Worm (Caenorhabditis elegans): ENCODE results near the gene usp-14.

usp-14 gene

ce11 chrII:14488661-14489060, at the start of gene usp-14:
TSS of gene usp-14 (minus strand) at chrII:14488688.
- TF ChIP-seq xnd-1 (tag; optimal IDR thresholded peaks at IDR 0.05) (peak; percentile 4), T07F8.4 (tag; optimal IDR thresholded peaks at IDR 0.05) (no peak), snpc-4 (GFP tag; optimal IDR thresholded peaks at IDR 0.05) (no peak), snpc-4 (tag; optimal IDR thresholded peaks at IDR 0.05) (peak in 3 of 4 experiments; percentile 5 to 44 (median 16)), lsl-1 (GFP tag; optimal IDR thresholded peaks at IDR 0.05) (peak; percentile 35), egl-44 (GFP tag; IDR thresholded peaks at IDR 0.05) (no peak), tlf-1 (GFP tag; optimal IDR thresholded peaks at IDR 0.05) (peak; percentile 18), dox-1 (GFP tag; IDR thresholded peaks at IDR 0.05) (peak; percentile 61), efl-1 (GFP tag; optimal IDR thresholded peaks at IDR 0.05) (peak; percentile 76), hmg-1.2 (GFP tag; IDR thresholded peaks at IDR 0.05) (peak; percentile 45), nfya-2 (GFP tag; IDR thresholded peaks at IDR 0.05) (no peak), nfyb-1 (GFP tag; IDR thresholded peaks at IDR 0.05) (peak; percentile 66), ztf-18 (tag; optimal IDR thresholded peaks at IDR 0.05) (peak; percentile 93), ceh-100 (GFP tag; IDR thresholded peaks at IDR 0.05) (peak; percentile 40; the same call in 1 of the 2 replicates), attf-5 (GFP tag; optimal IDR thresholded peaks at IDR 0.05) (peak; percentile 74), F55B11.4 (tag; optimal IDR thresholded peaks at IDR 0.05; ENCODE audit: borderline replicate concordance, insufficient read depth) (no peak), lin-35 (GFP tag; optimal IDR thresholded peaks at IDR 0.05) (peak in 1 of 3 experiments; percentile 81), ZK185.1 (tag; optimal IDR thresholded peaks at IDR 0.05; ENCODE audit: poor library complexity, severe bottlenecking) (no peak), Y53G8AR.9 (GFP tag; conservative IDR thresholded peaks at IDR 0.05) (no peak), ceh-91 (GFP tag; IDR thresholded peaks at IDR 0.05) (peak; percentile 13; the same call in 1 of the 2 replicates), madf-6 (GFP tag; IDR thresholded peaks at IDR 0.05) (peak; percentile 79), dpl-1 (GFP tag; optimal IDR thresholded peaks at IDR 0.05) (peak; percentile 53), D2030.7 (GFP tag; IDR thresholded peaks at IDR 0.05) (peak; percentile 44; the same call in 1 of the 2 replicates), atf-7 (tag; optimal IDR thresholded peaks at IDR 0.05) (no peak), repo-1 (tag; optimal IDR thresholded peaks at IDR 0.05) (peak; percentile 33), F23B12.7 (tag; optimal IDR thresholded peaks at IDR 0.05; ENCODE audit: insufficient read depth) (peak; percentile 50), let-607 (tag; optimal IDR thresholded peaks at IDR 0.05) (peak in 1 of 2 experiments; percentile 29), lag-1 (GFP tag; IDR thresholded peaks at IDR 0.05) (no peak), F49E8.2 (tag; optimal IDR thresholded peaks at IDR 0.05; ENCODE audit: insufficient read depth) (no peak), nhr-80 (tag; optimal IDR thresholded peaks at IDR 0.05) (peak; percentile 17), lin-40 (tag; optimal IDR thresholded peaks at IDR 0.05) (peak; percentile 56), unc-62 (GFP tag; optimal IDR thresholded peaks at IDR 0.05) (no peak), gei-17 (GFP tag; optimal IDR thresholded peaks at IDR 0.05) (no peak), mcd-1 (GFP tag; IDR thresholded peaks at IDR 0.05) (peak; percentile 78), aptf-2 (GFP tag; conservative IDR thresholded peaks at IDR 0.05) (no peak), pbrm-1 (GFP tag; IDR thresholded peaks at IDR 0.05) (peak; percentile 62), ccch-3 (GFP tag; optimal IDR thresholded peaks at IDR 0.05) (no peak), tbp1 (GFP tag; optimal IDR thresholded peaks at IDR 0.05) (peak; percentile 49), nhr-27 (tag; optimal IDR thresholded peaks at IDR 0.05) (no peak), madf-3 (GFP tag; IDR thresholded peaks at IDR 0.05) (0 out of 2 replicates have a peak, but pooled peaks have one; percentile 33), hlh-12 (tag; optimal IDR thresholded peaks at IDR 0.05) (no peak), F33H1.4 (GFP tag; IDR thresholded peaks at IDR 0.05) (0 out of 2 replicates have a peak, but pooled peaks have one; percentile 30), B0336.3 (GFP tag; IDR thresholded peaks at IDR 0.05) (peak; percentile 76; the same call in 1 of the 2 replicates), cebp-1 (GFP tag; IDR thresholded peaks at IDR 0.05) (peak; percentile 54), cebp-1 (tag; optimal IDR thresholded peaks at IDR 0.05) (peak; percentile 94), B0019.2 (GFP tag; conservative IDR thresholded peaks at IDR 0.05) (no peak), lin-54 (GFP tag; optimal IDR thresholded peaks at IDR 0.05) (peak; percentile 82), attf-3 (GFP tag; conservative IDR thresholded peaks at IDR 0.05) (no peak)

All from whole organism, young adult.